Worm (Caenorhabditis elegans): Measurements from ENCODE around the gene pyc-1.

The pyc-1 gene

DNA sequence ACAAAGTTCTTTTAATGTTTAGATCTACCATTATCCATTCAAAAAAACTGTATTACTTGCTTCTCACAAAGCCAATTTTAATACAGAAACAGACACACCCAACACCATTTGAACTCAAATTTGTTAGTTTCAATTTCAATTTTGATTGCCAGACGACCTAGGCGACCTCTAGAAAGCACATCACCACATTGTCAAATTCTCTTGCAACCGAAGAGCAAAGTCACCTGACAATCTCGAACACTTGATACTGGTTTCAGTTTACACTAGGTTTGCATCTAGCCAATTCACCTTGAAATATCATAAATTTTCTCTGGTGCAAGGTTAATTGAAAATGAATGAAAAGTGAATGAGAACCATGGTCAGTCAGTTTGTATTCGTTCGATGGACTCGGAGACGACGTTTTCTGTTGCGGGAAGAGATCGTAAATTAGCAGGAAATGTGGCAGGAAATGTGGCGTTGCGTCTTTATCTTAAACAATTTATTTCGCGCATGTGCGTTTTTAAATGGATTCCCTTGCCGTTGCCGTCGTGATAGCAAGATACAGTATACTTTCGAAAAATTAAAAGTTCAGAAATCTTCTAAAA lies 25.0 kb downstream of the pyc-1 start (continued):
- TF ChIP-seq ceh-8 (GFP tag; optimal IDR thresholded peaks at IDR 0.05) (no peak), ceh-63 (GFP tag; optimal IDR thresholded peaks at IDR 0.05) (no peak), nhr-20 (tag; optimal IDR thresholded peaks at IDR 0.05) (peak; percentile 46), mep-1 (tag; optimal IDR thresholded peaks at IDR 0.05) (no peak), nhr-85 (tag) (peak; percentile 46), ama-1 (optimal IDR thresholded peaks at IDR 0.05) (no peak), lin-39 (tag; optimal IDR thresholded peaks at IDR 0.05) (no peak), pag-3 (tag; optimal IDR thresholded peaks at IDR 0.05; ENCODE audit: borderline replicate concordance, insufficient read depth) (no peak), mef-2 (tag; optimal IDR thresholded peaks at IDR 0.05) (no peak), ces-1 (GFP tag; optimal IDR thresholded peaks at IDR 0.05) (no peak)

DNA sequence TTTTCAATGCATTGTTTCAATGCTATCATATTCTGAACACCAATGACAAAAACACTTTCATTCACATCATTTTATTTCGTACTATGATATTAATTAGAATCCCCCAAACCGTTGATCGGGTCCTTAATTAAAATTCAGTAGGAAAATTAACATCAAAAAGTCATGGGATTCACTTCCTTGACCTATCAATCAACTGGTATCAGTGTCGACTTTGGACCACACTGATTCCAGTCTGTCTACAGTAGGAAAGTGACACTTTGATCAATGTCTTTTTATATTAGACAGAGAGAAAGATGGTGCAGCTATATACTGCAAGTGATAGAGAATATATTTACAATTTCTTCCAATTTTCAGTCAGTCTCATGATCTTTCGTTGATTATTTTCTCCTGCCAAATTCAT lies 26.0 kb downstream of the pyc-1 start:
- TF ChIP-seq mef-2 (tag; optimal IDR thresholded peaks at IDR 0.05) (no peak), elt-2 (tag; optimal IDR thresholded peaks at IDR 0.05) (no peak), unc-98 (GFP tag; IDR thresholded peaks at IDR 0.05) (no peak), skn-1 (tag; optimal IDR thresholded peaks at IDR 0.05) (no peak), fkh-10 (GFP tag; optimal IDR thresholded peaks at IDR 0.05) (no peak), C04F5.9 (tag; optimal IDR thresholded peaks at IDR 0.05) (no peak), aha-1 (tag; optimal IDR thresholded peaks at IDR 0.05) (no peak), xbp-1 (tag; optimal IDR thresholded peaks at IDR 0.05) (no peak), lin-35 (GFP tag; optimal IDR thresholded peaks at IDR 0.05) (peak in 1 of 2 experiments; percentile 31), unc-30 (tag; optimal IDR thresholded peaks at IDR 0.05) (no peak), nhr-90 (tag; optimal IDR thresholded peaks at IDR 0.05; ENCODE audit: poor library complexity) (no peak), zag-1 (tag; optimal IDR thresholded peaks at IDR 0.05) (no peak), aly-2 (tag; optimal IDR thresholded peaks at IDR 0.05) (no peak), elt-3 (tag; optimal IDR thresholded peaks at IDR 0.05) (peak in 5 of 6 experiments; percentile 30 to 90 (median 51)), lir-3 (tag; optimal IDR thresholded peaks at IDR 0.05; ENCODE audit: poor library complexity) (peak; percentile 1), tbx-2 (tag; optimal IDR thresholded peaks at IDR 0.05) (peak; percentile 51), lin-14 (GFP tag; optimal IDR thresholded peaks at IDR 0.05) (peak; percentile 34), ces-1 (GFP tag; optimal IDR thresholded peaks at IDR 0.05) (no peak), nhr-19 (GFP tag; conservative IDR thresholded peaks at IDR 0.05) (peak; percentile 46), lsy-2 (tag; optimal IDR thresholded peaks at IDR 0.05) (peak in 1 of 2 experiments; percentile 58), hlh-4 (tag; optimal IDR thresholded peaks at IDR 0.05) (no peak), ceh-88 (GFP tag; IDR thresholded peaks at IDR 0.05) (no peak), pax-3 (tag; optimal IDR thresholded peaks at IDR 0.05) (no peak), hpl-2 (GFP tag; optimal IDR thresholded peaks at IDR 0.05) (no peak), nhr-85 (tag) (peak; percentile 91), lin-15B (tag; optimal IDR thresholded peaks at IDR 0.05) (no peak), egl-13 (tag; optimal IDR thresholded peaks at IDR 0.05) (no peak), sup-37 (GFP tag; optimal IDR thresholded peaks at IDR 0.05) (no peak), nhr-71 (tag; optimal IDR thresholded peaks at IDR 0.05) (peak; percentile 59), snu-23 (GFP tag; optimal IDR thresholded peaks at IDR 0.05) (peak; percentile 30), mab-9 (GFP tag; IDR thresholded peaks at IDR 0.05) (no peak), nhr-77 (tag; optimal IDR thresholded peaks at IDR 0.05) (no peak), ceh-82 (tag; optimal IDR thresholded peaks at IDR 0.05) (no peak), blmp-1 (tag; optimal IDR thresholded peaks at IDR 0.05) (peak; percentile 28), sox-4 (tag; optimal IDR thresholded peaks at IDR 0.05) (no peak), pag-3 (tag; optimal IDR thresholded peaks at IDR 0.05; ENCODE audit: borderline replicate concordance, insufficient read depth) (no peak), hlh-17 (GFP tag; optimal IDR thresholded peaks at IDR 0.05; ENCODE audit: borderline replicate concordance) (no peak), efl-1 (optimal IDR thresholded peaks at IDR 0.05) (no peak), efl-1 (GFP tag; optimal IDR thresholded peaks at IDR 0.05 in 1 of 2) (no peak), rnt-1 (tag; optimal IDR thresholded peaks at IDR 0.05) (no peak), F16B12.6 (tag; optimal IDR thresholded peaks at IDR 0.05) (no peak), grh-1 (GFP tag; IDR thresholded peaks at IDR 0.05) (0 out of 2 replicates have a peak, but pooled peaks have one; percentile 18), fkh-8 (tag; optimal IDR thresholded peaks at IDR 0.05) (no peak), tlp-1 (tag; optimal IDR thresholded peaks at IDR 0.05) (no peak), alr-1 (tag; optimal IDR thresholded peaks at IDR 0.05; ENCODE audit: borderline replicate concordance) (no peak)
